Worm (Caenorhabditis elegans) whole organism, young adult: ENCODE measurements around the gene F44D12.2.
A peak's percentile ranks its signal among the peaks of the same experiment; 100 is the strongest.

Source experiments
- C06A6.2 ChIP-seq: fragments of 200-800 bp; sonication (Bioruptor generic); conservative IDR thresholded peaks from 2 replicates; pipeline ENCODE4 v1.3.6; 2022; ENCODE audit warnings: missing genetic modification characterization, missing compliant biosample characterization
- F37B4.10 ChIP-seq: fragments of 200-800 bp; sonication (Bioruptor generic); IDR thresholded peaks from 2 replicates; pipeline ENCODE4 v1.3.6; 2022; ENCODE audit warnings: missing genetic modification characterization, missing compliant biosample characterization
- F55B11.4 ChIP-seq: sonication (generic microtip); optimal IDR thresholded peaks from 2 replicates; lab custom pipeline; 2016; ENCODE audit warnings: missing compliant biosample characterization, missing genetic modification characterization, borderline replicate concordance; ENCODE audit not compliant: insufficient read depth
- K12H6.12 ChIP-seq: fragments of 200-800 bp; sonication (Bioruptor generic); optimal IDR thresholded peaks from 2 replicates; lab custom pipeline; 2018; ENCODE audit warnings: mild to moderate bottlenecking, missing genetic modification characterization, missing compliant biosample characterization
- Y53F4B.3 ChIP-seq: fragments of 200-800 bp; sonication (Bioruptor generic); IDR thresholded peaks from 2 replicates; pipeline ENCODE4 v1.3.6; 2022; ENCODE audit warnings: missing genetic modification reagents, missing genetic modification characterization, missing compliant biosample characterization
- Y67H2A.10 ChIP-seq: fragments of 200-800 bp; sonication (Bioruptor generic); conservative IDR thresholded peaks from 2 replicates; pipeline ENCODE4 v1.3.6; 2022; ENCODE audit warnings: missing genetic modification reagents, missing genetic modification characterization, missing compliant biosample characterization
- Y79H2A.3 ChIP-seq: fragments of 200-800 bp; sonication (Bioruptor generic); conservative IDR thresholded peaks from 2 replicates; pipeline ENCODE4 v1.3.6; 2022; ENCODE audit warnings: missing genetic modification reagents, missing genetic modification characterization, missing compliant biosample characterization
- atf-7 ChIP-seq: sonication (generic microtip); optimal IDR thresholded peaks from 2 replicates; lab custom pipeline; 2017; ENCODE audit warnings: mild to moderate bottlenecking, missing genetic modification characterization, missing compliant biosample characterization
- attf-3 ChIP-seq: fragments of 200-800 bp; sonication (Bioruptor generic); conservative IDR thresholded peaks from 2 replicates; pipeline ENCODE4 v1.3.6; 2022; ENCODE audit warnings: missing genetic modification reagents, missing genetic modification characterization, missing compliant biosample characterization
- attf-5 ChIP-seq: fragments of 200-800 bp; sonication (Bioruptor generic); optimal IDR thresholded peaks from 2 replicates; lab custom pipeline; 2018; ENCODE audit warnings: mild to moderate bottlenecking, missing genetic modification characterization, missing compliant biosample characterization
- ccch-3 ChIP-seq: fragments of 200-800 bp; sonication (Bioruptor generic); optimal IDR thresholded peaks from 2 replicates; lab custom pipeline; 2018; ENCODE audit warnings: mild to moderate bottlenecking, missing genetic modification characterization, missing compliant biosample characterization
- cebp-1 ChIP-seq, 2 experiments: fragments of 200-800 bp in 1 of 2; sonication (Bioruptor generic) in 1 of 2; sonication (generic microtip) in 1 of 2; IDR thresholded peaks in 1 of 2; optimal IDR thresholded peaks in 1 of 2; 2 replicates each; pipeline versions ENCODE4 v1.3.6 to Lab custom; 2017 to 2022; ENCODE audit warnings: missing compliant biosample characterization in 2 of 2, missing genetic modification characterization in 2 of 2, mild to moderate bottlenecking in 1 of 2, missing genetic modification reagents in 1 of 2, moderate library complexity in 1 of 2
- ceh-40 ChIP-seq: fragments of 200-800 bp; sonication (Bioruptor generic); IDR thresholded peaks from 2 replicates; pipeline ENCODE4 v1.3.6; 2022; ENCODE audit warnings: missing genetic modification characterization, missing compliant biosample characterization
- gei-17 ChIP-seq: fragments of 200-800 bp; sonication (Bioruptor generic); optimal IDR thresholded peaks from 2 replicates; lab custom pipeline; 2018; ENCODE audit warnings: mild to moderate bottlenecking, missing genetic modification characterization, missing compliant biosample characterization
- hlh-26 ChIP-seq: fragments of 200-800 bp; sonication (Bioruptor generic); conservative IDR thresholded peaks from 2 replicates; pipeline ENCODE4 v1.3.6; 2022; ENCODE audit warnings: missing genetic modification reagents, missing genetic modification characterization, missing compliant biosample characterization
- let-607 ChIP-seq, 2 experiments: fragments of 200-800 bp in 1 of 2; sonication (Bioruptor generic) in 1 of 2; sonication (generic microtip) in 1 of 2; optimal IDR thresholded peaks; 2 replicates each; lab custom pipeline; 2016 to 2018; ENCODE audit warnings: mild to moderate bottlenecking in 2 of 2, missing compliant biosample characterization in 2 of 2, missing genetic modification characterization in 2 of 2, moderate library complexity in 2 of 2, missing genotype in 1 of 2
- lin-26 ChIP-seq: fragments of 200-800 bp; sonication (Bioruptor generic); IDR thresholded peaks from 2 replicates; pipeline ENCODE4 v1.3.6; 2022; ENCODE audit warnings: missing genetic modification reagents, missing genetic modification characterization, missing compliant biosample characterization
- lin-35 ChIP-seq, 3 experiments: fragments of 150-350 bp in 2 of 3; sonication (generic microtip) in 1 of 3; optimal IDR thresholded peaks; 2 replicates each; lab custom pipeline; 2014 to 2018; ENCODE audit warnings: missing biosample characterization in 3 of 3, missing genetic modification characterization in 3 of 3, missing genetic modification reagents in 3 of 3
- lin-54 ChIP-seq: fragments of 200-800 bp; sonication (Bioruptor generic); optimal IDR thresholded peaks from 2 replicates; lab custom pipeline; 2018; ENCODE audit warnings: mild to moderate bottlenecking, missing genetic modification characterization, missing compliant biosample characterization
- lsl-1 ChIP-seq: fragments of 200-800 bp; sonication (Bioruptor generic); optimal IDR thresholded peaks from 2 replicates; lab custom pipeline; 2018; ENCODE audit warnings: mild to moderate bottlenecking, missing genetic modification characterization, moderate library complexity, missing compliant biosample characterization
- lsy-27 ChIP-seq: sonication (generic microtip); optimal IDR thresholded peaks from 2 replicates; lab custom pipeline; 2017; ENCODE audit warnings: missing genetic modification characterization, mild to moderate bottlenecking, missing compliant biosample characterization, antibody characterized with exemption, missing genotype, borderline replicate concordance; ENCODE audit not compliant: insufficient read depth
- nhr-120 ChIP-seq: fragments of 200-800 bp; sonication (Bioruptor generic); IDR thresholded peaks from 2 replicates; pipeline ENCODE4 v1.3.6; 2022; ENCODE audit warnings: missing genetic modification characterization, missing compliant biosample characterization
- nhr-80 ChIP-seq: sonication (generic microtip); optimal IDR thresholded peaks from 2 replicates; lab custom pipeline; 2016; ENCODE audit warnings: missing genetic modification characterization, missing compliant biosample characterization
- nhr-90 ChIP-seq: sonication (generic microtip); optimal IDR thresholded peaks from 2 replicates; lab custom pipeline; 2016; ENCODE audit warnings: missing genotype, mild to moderate bottlenecking, missing genetic modification characterization, missing compliant biosample characterization
- sea-2 ChIP-seq: fragments of 200-800 bp; sonication (Bioruptor generic); IDR thresholded peaks from 2 replicates; pipeline ENCODE4 v1.3.6; 2022; ENCODE audit warnings: missing genetic modification characterization, missing compliant biosample characterization
- snpc-3.4 ChIP-seq: sonication (generic microtip); optimal IDR thresholded peaks from 2 replicates; lab custom pipeline; 2017; ENCODE audit warnings: missing genetic modification characterization, mild to moderate bottlenecking, missing compliant biosample characterization, antibody characterized with exemption, moderate library complexity, missing genotype, missing genetic modification reagents
- snpc-4 ChIP-seq, 5 experiments: fragments of 150-350 bp in 1 of 5; sonication (generic microtip) in 4 of 5; optimal IDR thresholded peaks; 2 replicates each; lab custom pipeline; 2014 to 2018; ENCODE audit warnings: missing genetic modification characterization in 5 of 5, missing biosample characterization in 3 of 5, antibody characterized with exemption in 2 of 5, mild to moderate bottlenecking in 2 of 5, missing compliant biosample characterization in 2 of 5, missing genotype in 2 of 5, moderate library complexity in 2 of 5, missing genetic modification reagents in 1 of 5
- tbx-9 ChIP-seq: sonication (generic microtip); optimal IDR thresholded peaks from 2 replicates; lab custom pipeline; 2016; ENCODE audit warnings: borderline replicate concordance, missing genetic modification characterization, inconsistent platforms, missing compliant biosample characterization
- unc-130 ChIP-seq: sonication (generic microtip); optimal IDR thresholded peaks from 2 replicates; lab custom pipeline; 2016; ENCODE audit warnings: missing genetic modification reagents, missing genetic modification characterization, missing compliant biosample characterization
- unc-62 ChIP-seq: fragments of 150-350 bp; optimal IDR thresholded peaks from 2 replicates; lab custom pipeline; 2014; ENCODE audit warnings: missing biosample characterization, missing genetic modification reagents, missing genetic modification characterization
- xnd-1 ChIP-seq: sonication (generic microtip); optimal IDR thresholded peaks from 2 replicates; lab custom pipeline; 2016; ENCODE audit warnings: missing genotype, missing genetic modification reagents, missing genetic modification characterization, missing compliant biosample characterization
- zfh-2 ChIP-seq: fragments of 200-800 bp; sonication (Bioruptor generic); conservative IDR thresholded peaks from 2 replicates; pipeline ENCODE4 v1.3.6; 2022; ENCODE audit warnings: missing genetic modification reagents, missing genetic modification characterization, missing compliant biosample characterization
- ztf-22 ChIP-seq: fragments of 200-800 bp; sonication (Bioruptor generic); optimal IDR thresholded peaks from 2 replicates; lab custom pipeline; 2018; ENCODE audit warnings: mild to moderate bottlenecking, missing genetic modification characterization, moderate library complexity, missing compliant biosample characterization

Gene F44D12.2

DNA sequence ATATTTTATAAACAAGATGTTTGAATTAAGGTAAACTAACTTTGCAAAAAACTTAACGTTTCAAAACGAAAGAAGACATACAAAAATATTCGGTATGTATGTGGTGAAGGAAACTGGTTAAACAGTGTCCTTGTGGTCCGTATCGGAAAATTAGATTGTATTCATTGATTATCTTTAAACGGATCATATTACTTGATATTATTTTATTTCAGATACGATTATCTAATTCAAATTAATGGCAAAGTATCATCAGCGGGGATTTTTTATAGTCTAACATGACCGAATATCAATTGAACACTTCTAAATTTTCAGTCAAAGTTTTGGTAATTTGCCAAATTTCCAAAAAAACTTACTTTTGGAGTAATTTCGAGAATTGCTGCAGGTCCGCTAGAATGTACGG is 10.7 kb downstream of the F44D12.2 start, which contains the start of gene C47E12.13:
Gene C47E12.13 (minus strand): TSS at position 101 of the 400 bp plus-strand sequence.
- TF ChIP-seq attf-3 (GFP tag; lab: Robert Waterston, UW) (no peak), lin-26 (GFP tag; lab: Robert Waterston, UW) (no peak), snpc-3.4 (no peak), lin-54 (GFP tag; lab: Kevin White, UChicago) (no peak), sea-2 (GFP tag; lab: Robert Waterston, UW) (no peak), unc-62 (no peak), Y67H2A.10 (no peak), let-607 (tag; optimal IDR thresholded peaks at IDR 0.05; lab: Kevin White, UChicago) (no peak), ceh-40 (GFP tag; lab: Robert Waterston, UW) (no peak), K12H6.12 (no peak), lin-35 (GFP tag; optimal IDR thresholded peaks at IDR 0.05; lab: Kevin White, UChicago) (no peak)

ce11 chrIV:10003372-10003771 is 14.2 kb downstream of the F44D12.2 start, which contains the start of the genes C47E12.2 and sars-1:
Gene C47E12.2, minus strand, starts transcription at chrIV:10003502.
Gene sars-1, plus strand, starts transcription at chrIV:10003726.
- no peak; the same call in 1 of the 2 replicates for TF ChIP-seq cebp-1 (GFP tag; IDR thresholded peaks at IDR 0.05; lab: Robert Waterston, UW)
- TF ChIP-seq cebp-1 (tag; optimal IDR thresholded peaks at IDR 0.05; lab: Kevin White, UChicago): peak; percentile 73
- no peak for TF ChIP-seq snpc-4 (GFP tag; optimal IDR thresholded peaks at IDR 0.05; lab: Kevin White, UChicago)
- TF ChIP-seq snpc-4 (tag; optimal IDR thresholded peaks at IDR 0.05; lab: Kevin White, UChicago): peak in 1 of 4 experiments; percentile 16
- TF ChIP-seq nhr-120 (GFP tag; lab: Robert Waterston, UW): no peak
- TF ChIP-seq lsl-1: peak; percentile 51
- no peak for TF ChIP-seq F37B4.10 (GFP tag; lab: Robert Waterston, UW)
- TF ChIP-seq atf-7 (tag; lab: Kevin White, UChicago): no peak

ce11 chrIV:10001748-10002147 is 15.8 kb downstream of the F44D12.2 start, which contains the start of gene C47E12.3:
Gene C47E12.3, minus strand, starts transcription at chrIV:10001848.
- no peak for TF ChIP-seq attf-5 (GFP tag; lab: Kevin White, UChicago)
- no peak for TF ChIP-seq lsy-27 (tag; lab: Kevin White, UChicago)
- no peak for TF ChIP-seq hlh-26
- no peak for TF ChIP-seq ztf-22 (GFP tag; lab: Kevin White, UChicago)
- TF ChIP-seq F55B11.4 (tag; lab: Kevin White, UChicago): no peak
- no peak for TF ChIP-seq sea-2 (GFP tag; lab: Robert Waterston, UW)
- no peak for TF ChIP-seq cebp-1 (GFP tag; IDR thresholded peaks at IDR 0.05; lab: Robert Waterston, UW)
- TF ChIP-seq cebp-1 (tag; optimal IDR thresholded peaks at IDR 0.05; lab: Kevin White, UChicago): no peak
- TF ChIP-seq C06A6.2: no peak
- TF ChIP-seq Y79H2A.3: no peak
- TF ChIP-seq xnd-1 (tag; lab: Kevin White, UChicago): no peak
- TF ChIP-seq tbx-9 (tag; lab: Kevin White, UChicago): no peak
- no peak for TF ChIP-seq gei-17 (GFP tag; lab: Kevin White, UChicago)
- no peak for TF ChIP-seq ccch-3 (GFP tag; lab: Kevin White, UChicago)
- no peak for TF ChIP-seq nhr-90 (tag; lab: Kevin White, UChicago)
- no peak for TF ChIP-seq zfh-2 (GFP tag; lab: Robert Waterston, UW)
- no peak for TF ChIP-seq unc-130 (GFP tag; lab: Kevin White, UChicago)
- no peak for TF ChIP-seq nhr-80
- no peak for TF ChIP-seq snpc-4 (GFP tag; optimal IDR thresholded peaks at IDR 0.05; lab: Kevin White, UChicago)
- no peak for TF ChIP-seq snpc-4 (tag; optimal IDR thresholded peaks at IDR 0.05; lab: Kevin White, UChicago)
- TF ChIP-seq lin-54 (GFP tag; lab: Kevin White, UChicago): no peak
- TF ChIP-seq Y53F4B.3 (GFP tag; lab: Robert Waterston, UW): no peak
